Worm (Caenorhabditis elegans): ENCODE data around the gene fbxb-117.

- TF ChIP-seq nhr-11 (tag; optimal IDR thresholded peaks at IDR 0.05) (no peak), fkh-10 (GFP tag; optimal IDR thresholded peaks at IDR 0.05) (no peak), nhr-25 (tag; optimal IDR thresholded peaks at IDR 0.05) (no peak), snpc-4 (tag; optimal IDR thresholded peaks at IDR 0.05) (no peak), ceh-28 (tag; optimal IDR thresholded peaks at IDR 0.05) (no peak), nhr-76 (tag; optimal IDR thresholded peaks at IDR 0.05) (no peak), elt-3 (tag; optimal IDR thresholded peaks at IDR 0.05) (no peak), ztf-4 (tag; optimal IDR thresholded peaks at IDR 0.05) (no peak)
These were observed at the start of gene fbxb-117 for ce11 chrV:19282314-19282713.

All from whole organism, L3 larva.